Fruit fly (Drosophila melanogaster): ENCODE data around the gene CG5567.

CG5567 gene

DNA sequence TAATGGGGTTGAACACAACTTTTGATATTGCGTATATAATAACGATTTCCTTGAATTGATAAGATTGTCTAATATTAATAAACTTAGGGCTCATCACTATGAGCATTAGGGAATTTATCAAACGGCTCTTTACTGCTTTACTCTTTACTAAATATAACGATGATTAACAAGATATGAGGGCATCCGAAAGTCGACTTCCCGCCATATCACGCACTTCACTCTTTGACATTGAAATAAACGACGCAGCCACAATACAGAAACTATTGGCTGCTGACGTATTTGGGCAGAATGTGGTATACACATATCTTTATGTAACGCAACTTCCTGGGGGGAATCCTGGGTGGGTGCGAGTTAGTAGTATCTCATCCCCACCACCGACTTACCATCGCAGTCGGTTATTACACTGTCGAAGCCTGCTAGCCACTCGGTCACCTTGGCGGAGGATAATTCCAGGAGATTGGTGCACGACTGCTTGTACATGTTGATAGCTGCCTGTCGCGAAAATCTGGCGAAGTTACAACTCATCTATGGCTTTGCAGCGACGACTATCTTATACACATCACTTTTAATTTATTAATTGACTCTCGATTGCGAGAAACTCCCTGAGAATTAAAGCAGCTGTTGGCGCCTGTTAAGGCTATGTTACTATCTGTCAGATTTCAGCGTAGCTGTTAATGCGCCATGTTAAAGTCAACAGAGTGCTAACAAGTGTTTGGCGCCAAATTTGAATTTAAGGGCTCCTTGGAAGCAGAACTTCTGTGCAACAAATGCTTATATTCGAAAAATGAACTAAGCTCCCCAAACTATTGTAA lies at the start of gene CG5567 (continued):
- TF ChIP-seq svp (GFP tag) (peak; percentile 72), CG6792 (GFP tag; optimal IDR thresholded peaks at IDR 0.05) (no peak), fkh (GFP tag; optimal IDR thresholded peaks at IDR 0.05) (no peak), Sox15 (GFP tag; optimal IDR thresholded peaks at IDR 0.05) (no peak), CG11762 (GFP tag; optimal IDR thresholded peaks at IDR 0.05; ENCODE audit: insufficient read depth) (no peak), salr (GFP tag; optimal IDR thresholded peaks at IDR 0.05) (no peak), CG32006 (GFP tag; optimal IDR thresholded peaks at IDR 0.05) (peak; percentile 28), CG6808 (GFP tag; optimal IDR thresholded peaks at IDR 0.05) (no peak)

- TF ChIP-seq spab (GFP tag; optimal IDR thresholded peaks at IDR 0.05) = no peak
- TF ChIP-seq acj6 (GFP tag; optimal IDR thresholded peaks at IDR 0.05) = no peak
- TF ChIP-seq Ets21C (GFP tag; optimal IDR thresholded peaks at IDR 0.05) = no peak
- TF ChIP-seq Hr4 (GFP tag; optimal IDR thresholded peaks at IDR 0.05) = no peak
- TF ChIP-seq CG6163 (GFP tag; IDR thresholded peaks at IDR 0.05) = no peak
- no peak for TF ChIP-seq CG11762 (GFP tag; optimal IDR thresholded peaks at IDR 0.05; ENCODE audit: insufficient read depth)
- TF ChIP-seq Eip78C (GFP tag) = no peak
- no peak for TF ChIP-seq esn (GFP tag; optimal IDR thresholded peaks at IDR 0.05)
- no peak for TF ChIP-seq Sox14 (GFP tag; optimal IDR thresholded peaks at IDR 0.05)
- no peak for TF ChIP-seq fd59A (GFP tag; optimal IDR thresholded peaks at IDR 0.05)
- TF ChIP-seq CG10631 (GFP tag; optimal IDR thresholded peaks at IDR 0.05) = no peak
- no peak for TF ChIP-seq cyc (GFP tag; optimal IDR thresholded peaks at IDR 0.05)
- no peak for TF ChIP-seq CG10669 (GFP tag; optimal IDR thresholded peaks at IDR 0.05)
- no peak for TF ChIP-seq Ets96B (tag; optimal IDR thresholded peaks at IDR 0.05)
Observed at dm6 chr3L:17887393-17887792, 44.0 kb upstream of the CG5567 start, which contains the start of gene CG7402. Gene CG7402, plus strand, starts transcription at chr3L:17887705.

DNA sequence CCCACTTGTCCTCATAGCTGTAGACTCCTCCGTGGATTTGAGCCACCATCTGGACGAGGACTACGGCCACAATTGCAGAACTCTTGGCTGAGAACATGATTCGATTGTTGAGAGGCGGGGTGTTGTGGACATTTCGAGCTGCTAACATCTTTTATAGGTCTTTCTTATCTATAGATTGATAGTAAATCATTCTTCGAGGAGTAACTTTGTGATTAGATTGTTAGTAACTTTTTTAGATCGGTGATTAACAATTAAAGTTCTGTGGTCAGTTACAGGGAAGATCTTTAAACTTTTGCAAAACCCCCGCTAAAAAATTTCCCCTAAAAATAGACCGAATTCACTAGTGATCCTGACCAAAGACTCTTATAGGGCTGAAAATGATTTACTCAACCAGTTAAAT lies 43.2 kb upstream of the CG5567 start, which contains the start of gene CG16775:
TSS of gene CG16775 (minus strand) at position 101 of the 400 bp plus-strand sequence.
- TF ChIP-seq CG16779 (tag; optimal IDR thresholded peaks at IDR 0.05) (no peak), net (GFP tag; optimal IDR thresholded peaks at IDR 0.05) (no peak), CG11762 (GFP tag; optimal IDR thresholded peaks at IDR 0.05; ENCODE audit: insufficient read depth) (no peak), eg (GFP tag; IDR thresholded peaks at IDR 0.05) (no peak), Hr39 (GFP tag; optimal IDR thresholded peaks at IDR 0.05) (no peak), CG6163 (GFP tag; IDR thresholded peaks at IDR 0.05) (no peak), pdm3 (GFP tag; optimal IDR thresholded peaks at IDR 0.05) (no peak), Hr4 (GFP tag; optimal IDR thresholded peaks at IDR 0.05) (no peak), CG11902 (GFP tag; optimal IDR thresholded peaks at IDR 0.05) (no peak), Eip78C (GFP tag) (no peak), Sox102F (GFP tag; optimal IDR thresholded peaks at IDR 0.05) (no peak), cyc (GFP tag; optimal IDR thresholded peaks at IDR 0.05) (no peak), Blimp-1 (GFP tag; optimal IDR thresholded peaks at IDR 0.05) (no peak), CG6792 (GFP tag; optimal IDR thresholded peaks at IDR 0.05) (no peak), fd59A (GFP tag; optimal IDR thresholded peaks at IDR 0.05) (no peak), CG6854 (GFP tag; optimal IDR thresholded peaks at IDR 0.05) (no peak)

dm6 chr3L:17884276-17884675 lies 40.9 kb upstream of the CG5567 start, which contains the start of gene CG5506:
Gene CG5506, minus strand, starts transcription at chr3L:17884376.
- no peak for TF ChIP-seq OdsH (GFP tag; optimal IDR thresholded peaks at IDR 0.05)
- no peak for TF ChIP-seq topi (GFP tag; optimal IDR thresholded peaks at IDR 0.05)
- TF ChIP-seq vri (GFP tag; optimal IDR thresholded peaks at IDR 0.05) = peak; percentile 37

All from whole organism, prepupa.